Worm (Caenorhabditis elegans): ENCODE results near the gene Y38H6C.20.

- no peak for TF ChIP-seq ZK546.5 (tag; optimal IDR thresholded peaks at IDR 0.05)
- no peak for TF ChIP-seq unc-62 (GFP tag; optimal IDR thresholded peaks at IDR 0.05)
- TF ChIP-seq elt-1 (tag; optimal IDR thresholded peaks at IDR 0.05), result no peak
- no peak for TF ChIP-seq nhr-11 (tag; optimal IDR thresholded peaks at IDR 0.05)
- no peak for TF ChIP-seq C34F6.9 (tag; optimal IDR thresholded peaks at IDR 0.05)
- no peak for TF ChIP-seq nhr-21 (tag; optimal IDR thresholded peaks at IDR 0.05)
- TF ChIP-seq blmp-1 (tag; optimal IDR thresholded peaks at IDR 0.05; ENCODE audit: insufficient read depth), result no peak
- no peak for TF ChIP-seq sem-4 (tag; optimal IDR thresholded peaks at IDR 0.05)
- no peak for TF ChIP-seq nhr-12 (tag; optimal IDR thresholded peaks at IDR 0.05)
- no peak for TF ChIP-seq lsy-2 (tag; optimal IDR thresholded peaks at IDR 0.05)
- no peak for TF ChIP-seq nhr-23 (tag; optimal IDR thresholded peaks at IDR 0.05)
- TF ChIP-seq ama-1 (optimal IDR thresholded peaks at IDR 0.05), result no peak
- TF ChIP-seq F13H6.1 (tag; optimal IDR thresholded peaks at IDR 0.05), result no peak
Observed at ce11 chrV:20518927-20519326, 32.1 kb downstream of the Y38H6C.20 start, which contains the start of gene Y38H6C.25.
